Fruit fly (Drosophila melanogaster) whole organism, embryonic: Measurements from ENCODE around the gene Bfc.
A peak's percentile ranks its signal among the peaks of the same experiment; 100 is the strongest.

Source experiments
- Abd-B ChIP-seq: fragments of 200-800 bp; sonication (Bioruptor generic); optimal IDR thresholded peaks from 2 replicates; lab custom pipeline; 2018; ENCODE audit warnings: missing biosample characterization, mild to moderate bottlenecking, missing genetic modification characterization, moderate library complexity
- Ada2b ChIP-seq: fragments of 200-800 bp; sonication (Bioruptor generic); IDR thresholded peaks from 2 replicates; pipeline ENCODE4 v1.3.6; 2022; ENCODE audit warnings: missing biosample characterization, missing genetic modification characterization
- B-H1 ChIP-seq: fragments of 200-800 bp; sonication (Bioruptor generic); IDR thresholded peaks from 3 replicates; pipeline ENCODE4 v1.3.6; 2022; ENCODE audit warnings: missing biosample characterization, missing genetic modification characterization
- CG10147 ChIP-seq: fragments of 200-800 bp; sonication (Bioruptor generic); optimal IDR thresholded peaks from 2 replicates; lab custom pipeline; 2019; ENCODE audit warnings: missing biosample characterization, mild to moderate bottlenecking, missing genetic modification characterization, moderate library complexity
- CG10543 ChIP-seq: fragments of 200-800 bp; sonication (Bioruptor generic); optimal IDR thresholded peaks from 3 replicates; lab custom pipeline; 2017; ENCODE audit warnings: missing biosample characterization, mild to moderate bottlenecking, missing genetic modification characterization, moderate library complexity
- CG11085 ChIP-seq: fragments of 200-800 bp; sonication (Bioruptor generic); IDR thresholded peaks from 2 replicates; pipeline ENCODE4 v1.3.6; 2022; ENCODE audit warnings: missing biosample characterization, missing genetic modification characterization
- CG11456 ChIP-seq: fragments of 200-800 bp; sonication (Bioruptor generic); IDR thresholded peaks from 3 replicates; pipeline ENCODE4 v1.3.6; 2022; ENCODE audit warnings: missing biosample characterization, missing genetic modification characterization
- CG12659 ChIP-seq: fragments of 200-800 bp; sonication (Bioruptor generic); optimal IDR thresholded peaks from 3 replicates; lab custom pipeline; 2017; ENCODE audit warnings: mild to moderate bottlenecking, missing biosample characterization, missing genetic modification reagents, missing genetic modification characterization
- CG13894 ChIP-seq: fragments of 200-800 bp; sonication (Bioruptor generic); optimal IDR thresholded peaks from 3 replicates; lab custom pipeline; 2018; ENCODE audit warnings: missing biosample characterization, mild to moderate bottlenecking, missing genetic modification characterization, moderate library complexity
- CG14014 ChIP-seq: fragments of 200-800 bp; sonication (Bioruptor generic); IDR thresholded peaks from 2 replicates; pipeline ENCODE4 v1.3.6; 2022; ENCODE audit warnings: missing biosample characterization, missing genetic modification characterization
- CG1647 ChIP-seq: fragments of 200-800 bp; sonication (Bioruptor generic); optimal IDR thresholded peaks from 3 replicates; lab custom pipeline; 2016; ENCODE audit warnings: missing biosample characterization, missing genetic modification characterization
- CG2116 ChIP-seq: fragments of 200-800 bp; sonication (Bioruptor generic); optimal IDR thresholded peaks from 3 replicates; lab custom pipeline; 2018; ENCODE audit warnings: missing biosample characterization, mild to moderate bottlenecking, missing genetic modification characterization
- CG31365 ChIP-seq: fragments of 200-800 bp; sonication (Bioruptor generic); optimal IDR thresholded peaks from 2 replicates; lab custom pipeline; 2018; ENCODE audit warnings: missing biosample characterization, mild to moderate bottlenecking, missing genetic modification characterization
- CG9609 ChIP-seq: fragments of 200-800 bp; sonication (Bioruptor generic); optimal IDR thresholded peaks from 3 replicates; lab custom pipeline; 2016; ENCODE audit warnings: missing biosample characterization, missing genetic modification characterization
- CTCF ChIP-seq: fragments of 200-800 bp; sonication (Bioruptor generic); optimal IDR thresholded peaks from 2 replicates; lab custom pipeline; 2017; ENCODE audit warnings: missing biosample characterization, mild to moderate bottlenecking, missing genetic modification characterization, moderate library complexity
- Elba2 ChIP-seq: fragments of 200-800 bp; sonication (Bioruptor generic); optimal IDR thresholded peaks from 3 replicates; lab custom pipeline; 2016; ENCODE audit warnings: missing biosample characterization, missing genetic modification characterization
- Ets65A ChIP-seq: fragments of 200-800 bp; sonication (Bioruptor generic); peaks from one replicate; lab custom pipeline; 2016; ENCODE audit warnings: missing biosample characterization, missing genetic modification characterization
- HLH54F ChIP-seq: fragments of 200-800 bp; sonication (Bioruptor generic); optimal IDR thresholded peaks from 3 replicates; lab custom pipeline; 2016; ENCODE audit warnings: missing biosample characterization, missing genetic modification characterization
- Hmr ChIP-seq: fragments of 200-800 bp; sonication (Bioruptor generic); optimal IDR thresholded peaks from 3 replicates; lab custom pipeline; 2017; ENCODE audit warnings: mild to moderate bottlenecking, missing biosample characterization, missing genetic modification reagents, missing genetic modification characterization
- Hr51 ChIP-seq, 2 experiments: fragments of 200-800 bp; sonication (Bioruptor generic); optimal IDR thresholded peaks; 2 replicates in 1 of 2; 3 replicates in 1 of 2; lab custom pipeline; 2016 to 2018; ENCODE audit warnings: missing biosample characterization in 2 of 2, missing genetic modification characterization in 2 of 2, mild to moderate bottlenecking in 1 of 2, moderate library complexity in 1 of 2
- NK7.1 ChIP-seq: fragments of 200-800 bp; sonication (Bioruptor generic); optimal IDR thresholded peaks from 3 replicates; lab custom pipeline; 2016; ENCODE audit warnings: missing biosample characterization, missing genetic modification characterization
- Oaz ChIP-seq: fragments of 200-800 bp; sonication (Bioruptor generic); IDR thresholded peaks from 2 replicates; pipeline ENCODE4 v1.3.6; 2022; ENCODE audit warnings: missing biosample characterization, missing genetic modification characterization
- PHDP ChIP-seq: fragments of 200-800 bp; sonication (Bioruptor generic); optimal IDR thresholded peaks from 3 replicates; lab custom pipeline; 2018; ENCODE audit warnings: missing biosample characterization, mild to moderate bottlenecking, missing genetic modification characterization, moderate library complexity
- Spps ChIP-seq: fragments of 200-800 bp; sonication (Bioruptor generic); optimal IDR thresholded peaks from 2 replicates; lab custom pipeline; 2018; ENCODE audit warnings: missing biosample characterization, mild to moderate bottlenecking, missing genetic modification characterization
- Usf ChIP-seq: fragments of 200-800 bp; sonication (Bioruptor generic); optimal IDR thresholded peaks from 2 replicates; lab custom pipeline; 2017; ENCODE audit warnings: missing genotype, missing biosample characterization, missing genetic modification characterization
- btn ChIP-seq: fragments of 200-800 bp; sonication (Bioruptor generic); optimal IDR thresholded peaks from 2 replicates; lab custom pipeline; 2016; ENCODE audit warnings: missing biosample characterization, missing genetic modification characterization
- caup ChIP-seq: fragments of 200-800 bp; sonication (Bioruptor generic); optimal IDR thresholded peaks from 3 replicates; lab custom pipeline; 2017; ENCODE audit warnings: missing biosample characterization, mild to moderate bottlenecking, missing genetic modification characterization, moderate library complexity; ENCODE audit not compliant: severe bottlenecking
- danr ChIP-seq: fragments of 200-800 bp; sonication (Bioruptor generic); IDR thresholded peaks from 2 replicates; pipeline ENCODE4 v1.3.6; 2022; ENCODE audit warnings: missing biosample characterization, missing genetic modification characterization
- dysf ChIP-seq: fragments of 200-800 bp; sonication (Bioruptor generic); IDR thresholded peaks from 3 replicates; pipeline ENCODE4 v1.3.6; 2022; ENCODE audit warnings: missing biosample characterization, missing genetic modification characterization
- ftz-f1 ChIP-seq: fragments of 200-800 bp; sonication (Bioruptor generic); optimal IDR thresholded peaks from 2 replicates; lab custom pipeline; 2016; ENCODE audit warnings: missing biosample characterization, missing genetic modification characterization
- gce ChIP-seq: fragments of 200-800 bp; sonication (Bioruptor generic); IDR thresholded peaks from 3 replicates; pipeline ENCODE4 v1.3.6; 2022; ENCODE audit warnings: missing biosample characterization, missing genetic modification characterization
- gro ChIP-seq: fragments of 200-800 bp; sonication (Bioruptor generic); optimal IDR thresholded peaks from 2 replicates; lab custom pipeline; 2016; ENCODE audit warnings: missing biosample characterization, missing genetic modification characterization
- hkb ChIP-seq, 2 experiments: fragments of 200-800 bp in 1 of 2; fragments of >200 bp in 1 of 2; sonication (Bioruptor generic) in 1 of 2; IDR thresholded peaks in 1 of 2; optimal IDR thresholded peaks in 1 of 2; 2 replicates each; pipeline versions ENCODE4 v1.3.6 to Lab custom; 2017 to 2022; ENCODE audit warnings: missing biosample characterization in 1 of 2, missing genetic modification characterization in 1 of 2
- hth ChIP-seq: fragments of >200 bp; optimal IDR thresholded peaks from 2 replicates; lab custom pipeline; 2017; ENCODE audit warnings: inconsistent platforms
- kni ChIP-seq: fragments of 200-800 bp; sonication (Bioruptor generic); optimal IDR thresholded peaks from 3 replicates; lab custom pipeline; 2017; ENCODE audit warnings: mild to moderate bottlenecking, missing biosample characterization, missing genetic modification reagents, missing genetic modification characterization
- mld ChIP-seq: fragments of 200-800 bp; sonication (Bioruptor generic); IDR thresholded peaks from 3 replicates; pipeline ENCODE4 v1.3.6; 2022; ENCODE audit warnings: missing biosample characterization, missing genetic modification characterization; ENCODE audit not compliant: partially characterized antibody
- p53 ChIP-seq: fragments of 200-800 bp; sonication (Bioruptor generic); optimal IDR thresholded peaks from 2 replicates; lab custom pipeline; 2016; ENCODE audit warnings: missing biosample characterization, missing genetic modification characterization
- phol ChIP-seq: fragments of 200-800 bp; sonication (Bioruptor generic); optimal IDR thresholded peaks from 3 replicates; lab custom pipeline; 2018; ENCODE audit warnings: missing biosample characterization, mild to moderate bottlenecking, missing genetic modification characterization, moderate library complexity
- pros ChIP-seq: fragments of 200-800 bp; sonication (Bioruptor generic); optimal IDR thresholded peaks from 3 replicates; lab custom pipeline; 2019; ENCODE audit warnings: missing biosample characterization, mild to moderate bottlenecking, missing genetic modification characterization, moderate library complexity
- pzg ChIP-seq: fragments of 200-800 bp; sonication (Bioruptor generic); optimal IDR thresholded peaks from 3 replicates; lab custom pipeline; 2018; ENCODE audit warnings: missing biosample characterization, mild to moderate bottlenecking, missing genetic modification characterization, moderate library complexity
- schlank ChIP-seq: fragments of 200-800 bp; sonication (Bioruptor generic); optimal IDR thresholded peaks from 2 replicates; lab custom pipeline; 2018; ENCODE audit warnings: missing biosample characterization, mild to moderate bottlenecking, missing genetic modification characterization
- scrt ChIP-seq: fragments of 200-800 bp; sonication (Bioruptor generic); optimal IDR thresholded peaks from 2 replicates; lab custom pipeline; 2018; ENCODE audit warnings: missing biosample characterization, mild to moderate bottlenecking, missing genetic modification characterization, moderate library complexity
- shn ChIP-seq: fragments of 200-800 bp; sonication (Bioruptor generic); optimal IDR thresholded peaks from 3 replicates; lab custom pipeline; 2016; ENCODE audit warnings: missing biosample characterization, missing genetic modification characterization
- slbo ChIP-seq: fragments of 200-800 bp; sonication (Bioruptor generic); IDR thresholded peaks from 2 replicates; pipeline ENCODE4 v1.3.6; 2022; ENCODE audit warnings: missing biosample characterization, missing genetic modification characterization
- ttk ChIP-seq: fragments of 200-800 bp; sonication (Bioruptor generic); IDR thresholded peaks from 2 replicates; pipeline ENCODE4 v2.1.2; 2022; ENCODE audit warnings: missing biosample characterization, missing genetic modification characterization
- zfh2 ChIP-seq: fragments of 200-800 bp; sonication (Bioruptor generic); optimal IDR thresholded peaks from 2 replicates; lab custom pipeline; 2016; ENCODE audit warnings: missing biosample characterization, missing genetic modification characterization

Bfc gene

DNA sequence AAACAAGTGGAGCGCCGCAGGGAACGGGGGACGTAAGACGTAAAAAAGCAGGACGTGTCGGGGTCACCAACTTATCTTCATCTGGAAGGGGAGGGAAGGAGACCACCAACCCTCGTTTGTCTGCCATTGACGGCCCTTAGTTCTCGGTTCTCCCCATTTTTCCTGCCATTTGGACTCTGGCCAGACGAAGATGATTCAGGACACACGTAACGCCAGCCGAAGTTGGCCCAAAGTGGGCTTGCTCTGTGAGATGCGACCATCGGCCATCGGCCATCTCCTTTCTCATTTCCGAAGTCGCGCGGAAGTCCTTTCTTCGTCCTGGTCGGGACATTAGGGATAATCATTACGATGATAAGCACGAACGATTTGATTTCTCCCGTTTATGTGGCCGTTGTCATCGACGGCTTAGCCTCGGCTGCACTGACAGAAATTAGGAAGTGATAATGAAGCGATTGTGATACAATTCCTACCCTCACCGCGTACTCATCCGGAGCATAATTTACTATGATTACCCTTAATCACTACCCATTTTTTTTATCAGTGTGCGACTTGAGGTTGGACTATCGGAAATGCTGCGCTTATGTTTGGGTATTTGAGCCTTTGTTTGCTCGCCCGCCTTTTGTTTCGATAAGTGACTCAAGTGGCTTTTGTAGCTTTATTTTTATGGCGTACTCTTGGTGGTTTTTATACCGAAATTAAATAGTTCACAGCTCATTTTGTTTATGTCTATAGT lies 30.6 kb downstream of the Bfc start (continued):
- TF ChIP-seq CG13894 (tag; lab: Kevin White, UChicago) (peak; percentile 92), slbo (peak; percentile 37; the same call in 1 of the 2 replicates), scrt (GFP tag; lab: Kevin White, UChicago) (no peak), CG9609 (GFP tag; lab: Kevin White, UChicago) (no peak), mld (GFP tag; lab: Robert Waterston, UW) (no peak), Ets65A (peak; percentile 63)

DNA sequence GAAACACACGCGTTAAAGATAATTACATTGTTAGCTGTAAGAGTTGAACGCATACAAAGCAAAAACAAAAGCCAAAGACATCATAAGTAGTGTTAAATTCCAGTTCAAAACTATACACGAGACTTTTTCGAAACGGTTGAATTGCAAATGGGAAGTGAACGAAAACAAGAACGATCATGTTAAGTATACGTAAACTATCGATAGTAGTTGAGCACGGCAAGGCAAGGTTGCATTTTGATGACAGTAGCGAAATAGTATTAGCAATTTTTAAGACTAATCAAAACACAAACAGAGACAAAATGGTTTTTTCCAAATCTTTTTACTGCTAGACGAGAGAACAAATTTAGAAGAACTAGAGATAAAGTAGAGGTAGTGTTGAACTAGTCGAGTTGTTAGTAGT lies 44.3 kb downstream of the Bfc start:
- TF ChIP-seq p53 (GFP tag; lab: Kevin White, UChicago): peak; percentile 80
- TF ChIP-seq CG12659 (GFP tag; lab: Kevin White, UChicago): no peak
- no peak for TF ChIP-seq dysf (GFP tag; lab: Robert Waterston, UW)
- TF ChIP-seq CG2116 (GFP tag; lab: Kevin White, UChicago): peak; percentile 66

DNA sequence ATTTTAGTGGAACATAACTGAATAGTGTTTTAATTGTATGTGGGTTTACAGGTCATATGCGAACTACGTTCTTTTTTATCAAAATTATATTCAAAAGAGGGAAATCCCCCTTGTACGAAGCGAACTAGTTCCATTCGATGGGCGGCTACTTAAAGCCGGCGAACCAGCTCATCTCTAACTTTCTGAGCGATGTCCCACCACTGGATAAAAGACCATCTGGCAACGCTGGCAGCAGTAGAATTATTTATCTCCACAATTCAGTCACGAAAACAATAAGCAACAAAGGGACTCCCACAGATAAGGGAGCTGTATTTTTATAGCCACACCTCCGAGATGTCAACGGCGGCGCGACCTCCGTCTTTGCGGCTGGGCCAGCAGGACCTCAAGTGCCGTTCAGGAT lies 45.2 kb downstream of the Bfc start, which contains the start of gene Rabex-5:
Gene Rabex-5, plus strand, starts transcription at position 221 of the 400 bp plus-strand sequence.
- TF ChIP-seq CG12659 (GFP tag; lab: Kevin White, UChicago) (peak; percentile 65), Usf (GFP tag; lab: Kevin White, UChicago) (no peak), schlank (tag; lab: Kevin White, UChicago) (no peak), zfh2 (peak; percentile 50), CG13894 (tag; lab: Kevin White, UChicago) (peak; percentile 46), gce (no peak), Elba2 (GFP tag; lab: Kevin White, UChicago) (no peak), HLH54F (GFP tag; lab: Kevin White, UChicago) (peak; percentile 16), Abd-B (peak; percentile 2), ftz-f1 (GFP tag; lab: Kevin White, UChicago) (peak; percentile 0), CG10147 (peak; percentile 6), ttk (GFP tag; lab: Robert Waterston, UW) (no peak), CG14014 (GFP tag; lab: Robert Waterston, UW) (no peak), CG11456 (GFP tag; lab: Robert Waterston, UW) (peak; percentile 55; the same call in 1 of the 3 replicates), CG10543 (GFP tag; lab: Kevin White, UChicago) (no peak), Hmr (GFP tag; lab: Kevin White, UChicago) (peak; percentile 69), kni (no peak), hth (lab: Kevin White, UChicago) (no peak), CTCF (GFP tag; lab: Kevin White, UChicago) (no peak), Ada2b (peak; percentile 40; the same call in 1 of the 2 replicates), pzg (peak; percentile 88), Hr51 (GFP tag; optimal IDR thresholded peaks at IDR 0.05; lab: Kevin White, UChicago) (peak in 1 of 2 experiments; percentile 23), CG31365 (tag; lab: Kevin White, UChicago) (no peak), caup (no peak), CG11085 (no peak), pros (no peak), B-H1 (no peak), danr (GFP tag; lab: Robert Waterston, UW) (no peak), Oaz (GFP tag; lab: Robert Waterston, UW) (no peak), PHDP (tag; lab: Kevin White, UChicago) (no peak), gro (GFP tag; lab: Kevin White, UChicago) (no peak), CG1647 (no peak), NK7.1 (GFP tag; lab: Kevin White, UChicago) (peak; percentile 9), btn (GFP tag; lab: Kevin White, UChicago) (no peak), shn (GFP tag; lab: Kevin White, UChicago) (peak; percentile 34), Spps (tag; lab: Kevin White, UChicago) (no peak), hkb (optimal IDR thresholded peaks at IDR 0.05; lab: Kevin White, UChicago) (no peak), hkb (GFP tag; IDR thresholded peaks at IDR 0.05; lab: Robert Waterston, UW) (no peak), phol (tag; lab: Kevin White, UChicago) (peak; percentile 32)
